Fruit fly (Drosophila melanogaster): ENCODE results near the gene CG5274.
A peak's percentile ranks its signal among the peaks of the same experiment; 100 is the strongest.

DNA sequence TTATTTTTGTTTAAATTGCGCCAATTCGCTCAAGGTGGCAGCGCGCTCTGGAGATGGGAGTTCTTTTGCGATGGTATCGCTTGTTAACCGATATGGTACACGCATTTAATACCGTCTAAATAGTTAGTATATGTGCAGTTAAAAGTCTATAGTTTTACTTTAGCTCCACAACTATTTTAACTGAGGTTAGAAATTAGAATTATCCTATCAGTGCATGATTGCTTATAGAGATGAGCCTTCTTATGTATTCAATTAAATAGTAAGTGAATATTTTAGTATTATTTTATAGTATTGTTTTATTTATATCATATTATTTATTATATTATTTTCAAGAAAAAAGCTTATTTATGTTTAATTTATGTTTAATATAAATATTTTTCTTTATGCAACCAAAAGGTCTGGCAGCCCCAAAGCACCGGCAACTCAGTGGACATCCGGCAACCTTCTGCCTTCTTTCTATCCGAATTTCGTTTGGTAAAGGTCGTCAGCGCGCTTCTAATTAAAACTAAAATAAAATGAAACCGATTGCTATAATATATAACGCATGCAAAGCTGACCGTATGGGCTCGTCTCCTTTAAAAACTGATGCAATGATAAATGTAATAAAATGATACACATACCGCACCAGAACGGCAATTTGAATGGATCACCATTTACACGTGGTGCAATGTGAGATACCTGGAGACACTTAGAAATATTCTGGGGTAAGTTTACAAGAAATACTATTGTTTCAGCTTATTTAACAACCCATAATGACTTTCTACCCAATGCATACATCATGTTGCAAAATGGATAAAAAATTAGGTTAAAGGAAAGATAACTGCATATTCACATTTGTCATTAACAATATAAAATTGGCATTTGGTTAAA lies 25.6 kb upstream of the CG5274 start, which contains the start of gene CG5199:
- TF ChIP-seq unc-4 (GFP tag; IDR thresholded peaks at IDR 0.05; ENCODE audit: partially characterized antibody) (peak; percentile 73), Atf6 (GFP tag; IDR thresholded peaks at IDR 0.05) (no peak), CG11560 (tag; IDR thresholded peaks at IDR 0.05) (peak; percentile 56; the same call in 1 of the 3 replicates), CG14710 (tag; optimal IDR thresholded peaks at IDR 0.05) (peak; percentile 86), CG1602 (GFP tag; optimal IDR thresholded peaks at IDR 0.05) (peak; percentile 56)

Measured in whole organism, embryonic.